Worm (Caenorhabditis elegans): Measurements from ENCODE around the gene F53F4.12.

DNA sequence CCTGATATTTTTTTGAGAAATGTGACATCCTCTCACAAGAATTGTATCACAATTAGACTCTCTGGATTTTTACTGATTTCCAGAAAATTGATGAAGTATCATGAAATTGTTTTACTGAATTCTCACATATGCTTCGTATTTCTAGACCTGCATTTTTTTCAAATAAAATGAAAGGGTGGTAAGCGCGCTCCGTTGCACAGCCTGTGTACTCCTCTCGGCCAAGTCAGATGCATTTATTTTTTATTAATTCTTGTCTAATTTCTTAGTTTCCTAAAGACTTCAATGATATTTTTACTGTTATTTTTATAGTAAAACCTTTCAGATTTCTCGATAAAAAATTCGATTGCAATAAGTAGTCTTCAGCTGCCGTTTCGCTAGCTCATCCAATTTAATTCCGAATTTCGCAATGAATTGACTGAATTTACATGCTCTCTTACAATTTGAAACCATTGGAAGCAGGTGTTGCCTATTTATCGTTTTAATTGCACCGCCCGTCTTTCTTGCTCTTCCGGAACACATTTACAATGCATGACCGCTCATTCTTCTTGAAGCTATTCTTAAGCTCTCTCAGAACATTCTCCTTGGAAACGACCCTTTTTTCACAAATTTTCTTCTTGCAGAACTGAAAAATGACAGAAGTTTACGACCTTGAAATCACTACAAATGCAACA, 34.2 kb upstream of the F53F4.12 start, which contains the start of gene tbcb-1:
- TF ChIP-seq ceh-28 (tag; optimal IDR thresholded peaks at IDR 0.05) (no peak), unc-62 (GFP tag; optimal IDR thresholded peaks at IDR 0.05) (no peak), unc-39 (tag; optimal IDR thresholded peaks at IDR 0.05) (no peak), eor-1 (tag; optimal IDR thresholded peaks at IDR 0.05) (no peak), mdl-1 (tag; optimal IDR thresholded peaks at IDR 0.05) (no peak)

Data from whole organism, L3 larva.